Fruit fly (Drosophila melanogaster) whole organism, embryonic: ENCODE measurements around the gene CG34163.

Experiments
- CG10462 ChIP-seq: fragments of 200-800 bp; sonication (Bioruptor generic); optimal IDR thresholded peaks from 2 replicates; lab custom pipeline; 2016; ENCODE audit warnings: missing biosample characterization, missing genetic modification characterization
- CG11696 ChIP-seq: fragments of 200-800 bp; sonication (Bioruptor generic); IDR thresholded peaks from 2 replicates; pipeline ENCODE4 v1.3.6; 2022; ENCODE audit warnings: missing biosample characterization, missing genetic modification characterization
- CG14441 ChIP-seq: fragments of 200-800 bp; sonication (Bioruptor generic); IDR thresholded peaks from 2 replicates; pipeline ENCODE4 v1.3.6; 2022; ENCODE audit warnings: missing biosample characterization, missing genetic modification characterization
- CG15269 ChIP-seq: fragments of 200-800 bp; sonication (Bioruptor generic); optimal IDR thresholded peaks from 2 replicates; lab custom pipeline; 2018; ENCODE audit warnings: missing biosample characterization, mild to moderate bottlenecking, missing genetic modification characterization, moderate library complexity
- CG1603 ChIP-seq: fragments of 200-800 bp; sonication (Bioruptor generic); optimal IDR thresholded peaks from 2 replicates; lab custom pipeline; 2019; ENCODE audit warnings: missing biosample characterization, mild to moderate bottlenecking, missing genetic modification characterization, moderate library complexity
- CG2712 ChIP-seq: fragments of 200-800 bp; optimal IDR thresholded peaks from 3 replicates; lab custom pipeline; 2019; ENCODE audit warnings: missing biosample characterization, mild to moderate bottlenecking, missing genetic modification characterization, moderate library complexity
- CG31224 ChIP-seq: fragments of 200-800 bp; sonication (Bioruptor generic); IDR thresholded peaks from 2 replicates; pipeline ENCODE4 v1.3.6; 2022; ENCODE audit warnings: missing biosample characterization, missing genetic modification characterization
- CG3281 ChIP-seq: fragments of 200-800 bp; sonication (Bioruptor generic); optimal IDR thresholded peaks from 3 replicates; lab custom pipeline; 2017; ENCODE audit warnings: missing biosample characterization, mild to moderate bottlenecking, missing genetic modification characterization
- CG34376 ChIP-seq: fragments of 200-800 bp; sonication (Bioruptor generic); optimal IDR thresholded peaks from 2 replicates; lab custom pipeline; 2018; ENCODE audit warnings: missing biosample characterization, mild to moderate bottlenecking, missing genetic modification characterization
- CG5180 ChIP-seq: fragments of 200-800 bp; sonication (Bioruptor generic); optimal IDR thresholded peaks from 3 replicates; lab custom pipeline; 2017; ENCODE audit warnings: missing biosample characterization, missing genetic modification characterization, mild to moderate bottlenecking, moderate library complexity, missing genetic modification reagents
- CG6272 ChIP-seq: fragments of 200-800 bp; sonication (Bioruptor generic); IDR thresholded peaks from 2 replicates; pipeline ENCODE4 v1.3.6; 2022; ENCODE audit warnings: missing biosample characterization, missing genetic modification characterization
- CG7372 ChIP-seq: fragments of 200-800 bp; sonication (Bioruptor generic); IDR thresholded peaks from 2 replicates; pipeline ENCODE4 v1.3.6; 2022; ENCODE audit warnings: missing biosample characterization, missing genetic modification characterization
- CG9215 ChIP-seq: fragments of 200-800 bp; sonication (Bioruptor generic); IDR thresholded peaks from 2 replicates; pipeline ENCODE4 v1.3.6; 2022; ENCODE audit warnings: missing biosample characterization, missing genetic modification characterization
- CG9797 ChIP-seq: fragments of 200-800 bp; sonication (Bioruptor generic); optimal IDR thresholded peaks from 3 replicates; lab custom pipeline; 2018; ENCODE audit warnings: missing biosample characterization, mild to moderate bottlenecking, missing genetic modification characterization
- CTCF ChIP-seq: fragments of 200-800 bp; sonication (Bioruptor generic); optimal IDR thresholded peaks from 2 replicates; lab custom pipeline; 2017; ENCODE audit warnings: missing biosample characterization, mild to moderate bottlenecking, missing genetic modification characterization, moderate library complexity
- Chrac-16 ChIP-seq: fragments of 200-800 bp; sonication (Bioruptor generic); optimal IDR thresholded peaks from 3 replicates; lab custom pipeline; 2016; ENCODE audit warnings: missing biosample characterization, missing genetic modification characterization
- CrebB ChIP-seq: fragments of 200-800 bp; sonication (Bioruptor generic); optimal IDR thresholded peaks from 3 replicates; lab custom pipeline; 2018; ENCODE audit warnings: missing biosample characterization, mild to moderate bottlenecking, missing genetic modification characterization
- E2f1 ChIP-seq: fragments of 200-800 bp; sonication (Bioruptor generic); IDR thresholded peaks from 2 replicates; pipeline ENCODE4 v1.3.6; 2022; ENCODE audit warnings: missing biosample characterization, missing genetic modification characterization
- Hsf ChIP-seq: fragments of 200-800 bp; sonication (Bioruptor generic); optimal IDR thresholded peaks from 3 replicates; lab custom pipeline; 2016; ENCODE audit warnings: missing biosample characterization, missing genetic modification characterization
- MESR4 ChIP-seq: fragments of 200-800 bp; sonication (Bioruptor generic); optimal IDR thresholded peaks from 2 replicates; lab custom pipeline; 2018; ENCODE audit warnings: missing biosample characterization, mild to moderate bottlenecking, missing genetic modification characterization, moderate library complexity
- Nf-YA ChIP-seq: fragments of 200-800 bp; sonication (Bioruptor generic); IDR thresholded peaks from 2 replicates; pipeline ENCODE4 v1.3.6; 2022; ENCODE audit warnings: missing biosample characterization, missing genetic modification characterization
- Nf-YB ChIP-seq: fragments of 200-800 bp; sonication (Bioruptor generic); optimal IDR thresholded peaks from 3 replicates; lab custom pipeline; 2019; ENCODE audit warnings: missing biosample characterization, mild to moderate bottlenecking, missing genetic modification characterization, moderate library complexity
- Nf-YC ChIP-seq: fragments of 200-800 bp; optimal IDR thresholded peaks from 3 replicates; lab custom pipeline; 2019; ENCODE audit warnings: missing biosample characterization, mild to moderate bottlenecking, missing genetic modification characterization, moderate library complexity
- PHDP ChIP-seq: fragments of 200-800 bp; sonication (Bioruptor generic); optimal IDR thresholded peaks from 3 replicates; lab custom pipeline; 2018; ENCODE audit warnings: missing biosample characterization, mild to moderate bottlenecking, missing genetic modification characterization, moderate library complexity
- Pdp1 ChIP-seq, 2 experiments: fragments of 200-800 bp; sonication (Bioruptor generic); optimal IDR thresholded peaks; 3 replicates each; lab custom pipeline; 2016; ENCODE audit warnings: missing biosample characterization in 2 of 2, missing genetic modification characterization in 2 of 2, mild to moderate bottlenecking in 1 of 2, moderate library complexity in 1 of 2
- Ptx1 ChIP-seq: fragments of 200-800 bp; sonication (Bioruptor generic); IDR thresholded peaks from 2 replicates; pipeline ENCODE4 v1.3.6; 2022; ENCODE audit warnings: missing biosample characterization, missing genetic modification characterization
- Spps ChIP-seq: fragments of 200-800 bp; sonication (Bioruptor generic); optimal IDR thresholded peaks from 2 replicates; lab custom pipeline; 2018; ENCODE audit warnings: missing biosample characterization, mild to moderate bottlenecking, missing genetic modification characterization
- Vsx1 ChIP-seq: fragments of 200-800 bp; sonication (Bioruptor generic); optimal IDR thresholded peaks from 2 replicates; lab custom pipeline; 2017; ENCODE audit warnings: missing biosample characterization, mild to moderate bottlenecking, missing genetic modification characterization, missing genetic modification reagents
- ase ChIP-seq: fragments of 200-800 bp; sonication (Bioruptor generic); IDR thresholded peaks from 3 replicates; pipeline ENCODE4 v1.3.6; 2022; ENCODE audit warnings: missing biosample characterization, missing genetic modification characterization
- cad ChIP-seq: fragments of >200 bp; optimal IDR thresholded peaks from 2 replicates; lab custom pipeline; 2017; ENCODE audit warnings: missing biosample characterization, missing genetic modification characterization
- croc ChIP-seq: fragments of 200-800 bp; sonication (Bioruptor generic); conservative IDR thresholded peaks from 3 replicates; pipeline ENCODE4 v1.3.6; 2022; ENCODE audit warnings: missing biosample characterization, missing genetic modification characterization
- cwo ChIP-seq: fragments of 200-800 bp; sonication (Bioruptor generic); optimal IDR thresholded peaks from 3 replicates; lab custom pipeline; 2017; ENCODE audit warnings: missing biosample characterization, missing genetic modification characterization, mild to moderate bottlenecking, moderate library complexity, missing genetic modification reagents
- dmrt99B ChIP-seq: fragments of 200-800 bp; sonication (Bioruptor generic); optimal IDR thresholded peaks from 2 replicates; lab custom pipeline; 2018; ENCODE audit warnings: missing biosample characterization, mild to moderate bottlenecking, missing genetic modification characterization, moderate library complexity
- eve ChIP-seq, 2 experiments: fragments of >200 bp; optimal IDR thresholded peaks; 2 replicates each; lab custom pipeline; 2017; ENCODE audit warnings: missing biosample characterization in 2 of 2, missing genetic modification characterization in 2 of 2
- ewg ChIP-seq: fragments of 200-800 bp; sonication (Bioruptor generic); optimal IDR thresholded peaks from 3 replicates; lab custom pipeline; 2017; ENCODE audit warnings: mild to moderate bottlenecking, missing biosample characterization, missing genetic modification reagents, missing genetic modification characterization
- fd3F ChIP-seq: fragments of 200-800 bp; sonication (Bioruptor generic); optimal IDR thresholded peaks from 2 replicates; lab custom pipeline; 2018; ENCODE audit warnings: missing biosample characterization, mild to moderate bottlenecking, missing genetic modification characterization, moderate library complexity
- fd96Cb ChIP-seq: fragments of 200-800 bp; sonication (Bioruptor generic); optimal IDR thresholded peaks from 2 replicates; lab custom pipeline; 2018; ENCODE audit warnings: missing biosample characterization, mild to moderate bottlenecking, missing genetic modification characterization, moderate library complexity
- gfzf ChIP-seq: fragments of 200-800 bp; sonication (Bioruptor generic); optimal IDR thresholded peaks from 2 replicates; lab custom pipeline; 2016; ENCODE audit warnings: missing biosample characterization, mild to moderate bottlenecking, missing genetic modification characterization, moderate library complexity
- lola ChIP-seq, 3 experiments: fragments of >200 bp in 2 of 3; fragments of 200-800 bp in 1 of 3; sonication (Bioruptor generic) in 1 of 3; optimal IDR thresholded peaks; 2 replicates each; lab custom pipeline; 2017 to 2019; ENCODE audit warnings: missing biosample characterization in 3 of 3, missing genetic modification characterization in 3 of 3, mild to moderate bottlenecking in 1 of 3, moderate library complexity in 1 of 3
- nmo ChIP-seq: fragments of 200-800 bp; sonication (Bioruptor generic); optimal IDR thresholded peaks from 2 replicates; lab custom pipeline; 2018; ENCODE audit warnings: missing biosample characterization, mild to moderate bottlenecking, missing genetic modification characterization, moderate library complexity
- pan ChIP-seq, 4 experiments: fragments of >200 bp in 3 of 4; fragments of 200-800 bp in 1 of 4; sonication (Bioruptor generic) in 1 of 4; optimal IDR thresholded peaks in 3 of 4; IDR thresholded peaks in 1 of 4; 2 replicates each; pipeline versions ENCODE4 v1.3.6 to Lab custom; 2017 to 2022; ENCODE audit warnings: missing biosample characterization in 2 of 4, missing genetic modification characterization in 2 of 4, mixed read lengths in 1 of 4
- pita ChIP-seq: fragments of 200-800 bp; sonication (Bioruptor generic); optimal IDR thresholded peaks from 2 replicates; lab custom pipeline; 2017; ENCODE audit warnings: missing biosample characterization, mild to moderate bottlenecking, missing genetic modification characterization
- pnt ChIP-seq: fragments of 200-800 bp; sonication (Bioruptor generic); optimal IDR thresholded peaks from 3 replicates; lab custom pipeline; 2016; ENCODE audit warnings: missing biosample characterization, missing genetic modification characterization
- pzg ChIP-seq: fragments of 200-800 bp; sonication (Bioruptor generic); optimal IDR thresholded peaks from 3 replicates; lab custom pipeline; 2018; ENCODE audit warnings: missing biosample characterization, mild to moderate bottlenecking, missing genetic modification characterization, moderate library complexity
- slp2 ChIP-seq: fragments of 200-800 bp; sonication (Bioruptor generic); optimal IDR thresholded peaks from 2 replicates; lab custom pipeline; 2016; ENCODE audit warnings: missing biosample characterization, missing genetic modification characterization
- sob ChIP-seq: fragments of 200-800 bp; sonication (Bioruptor generic); IDR thresholded peaks from 2 replicates; pipeline ENCODE4 v1.3.6; 2022; ENCODE audit warnings: missing biosample characterization, missing genetic modification characterization
- stwl ChIP-seq: fragments of 200-800 bp; sonication (Bioruptor generic); optimal IDR thresholded peaks from 3 replicates; lab custom pipeline; 2018; ENCODE audit warnings: missing biosample characterization, mild to moderate bottlenecking, missing genetic modification characterization, moderate library complexity
- trh ChIP-seq: fragments of 200-800 bp; sonication (Bioruptor generic); optimal IDR thresholded peaks from 2 replicates; lab custom pipeline; 2016; ENCODE audit warnings: missing biosample characterization, missing genetic modification characterization
- vfl ChIP-seq: fragments of 200-800 bp; sonication (Bioruptor generic); optimal IDR thresholded peaks from 2 replicates; lab custom pipeline; 2016; ENCODE audit warnings: missing biosample characterization, missing genetic modification characterization
- zf30C ChIP-seq: fragments of 200-800 bp; sonication (Bioruptor generic); optimal IDR thresholded peaks from 3 replicates; lab custom pipeline; 2018; ENCODE audit warnings: missing biosample characterization, mild to moderate bottlenecking, missing genetic modification characterization
- zfh2 ChIP-seq: fragments of 200-800 bp; sonication (Bioruptor generic); optimal IDR thresholded peaks from 2 replicates; lab custom pipeline; 2016; ENCODE audit warnings: missing biosample characterization, missing genetic modification characterization

CG34163 gene

dm6 chr2L:12002051-12002450 lies 14.0 kb downstream of the CG34163 start, which contains the start of gene Hacd1 (continued):
- TF ChIP-seq CG34376 (GFP tag; lab: Kevin White, UChicago) (peak; percentile 27), lola (GFP tag; optimal IDR thresholded peaks at IDR 0.05; lab: Kevin White, UChicago) (no peak), pan (optimal IDR thresholded peaks at IDR 0.05; lab: Kevin White, UChicago) (no peak), pan (GFP tag; optimal IDR thresholded peaks at IDR 0.05 in 1 of 2, IDR thresholded peaks at IDR 0.05 in 1 of 2) (no peak), dmrt99B (tag; lab: Kevin White, UChicago) (no peak), CG1603 (no peak), CG5180 (GFP tag; lab: Kevin White, UChicago) (no peak), cwo (GFP tag; lab: Kevin White, UChicago) (no peak), CG31224 (no peak), CG9797 (GFP tag; lab: Kevin White, UChicago) (peak; percentile 62), cad (GFP tag; lab: Kevin White, UChicago) (no peak), Pdp1 (GFP tag; optimal IDR thresholded peaks at IDR 0.05; lab: Kevin White, UChicago) (peak in 1 of 2 experiments; percentile 53), CG7372 (GFP tag; lab: Robert Waterston, UW) (no peak), ewg (GFP tag; lab: Kevin White, UChicago) (no peak), eve (GFP tag; optimal IDR thresholded peaks at IDR 0.05; lab: Kevin White, UChicago) (no peak), CG2712 (peak; percentile 12), nmo (GFP tag; lab: Kevin White, UChicago) (no peak), ase (GFP tag; lab: Robert Waterston, UW) (no peak), MESR4 (GFP tag; lab: Kevin White, UChicago) (peak; percentile 74), pzg (GFP tag; lab: Kevin White, UChicago) (peak; percentile 10), trh (GFP tag; lab: Kevin White, UChicago) (no peak), CG6272 (GFP tag; lab: Robert Waterston, UW) (no peak), vfl (GFP tag; lab: Kevin White, UChicago) (no peak), slp2 (GFP tag; lab: Kevin White, UChicago) (no peak), Vsx1 (GFP tag; lab: Kevin White, UChicago) (no peak), zfh2 (GFP tag; lab: Kevin White, UChicago) (no peak), CG15269 (tag; lab: Kevin White, UChicago) (no peak), PHDP (no peak), pita (GFP tag; lab: Kevin White, UChicago) (no peak), CG9215 (GFP tag; lab: Robert Waterston, UW) (no peak), stwl (tag; lab: Kevin White, UChicago) (peak; percentile 19), croc (GFP tag; lab: Robert Waterston, UW) (no peak), fd3F (GFP tag; lab: Kevin White, UChicago) (no peak), pnt (GFP tag; lab: Kevin White, UChicago) (no peak), Nf-YB (GFP tag; lab: Kevin White, UChicago) (peak; percentile 68), CrebB (no peak), Nf-YA (GFP tag; lab: Robert Waterston, UW) (no peak), Nf-YC (tag; lab: Kevin White, UChicago) (peak; percentile 76), CTCF (GFP tag; lab: Kevin White, UChicago) (no peak), zf30C (GFP tag; lab: Kevin White, UChicago) (no peak), Spps (no peak), E2f1 (no peak), CG11696 (GFP tag; lab: Robert Waterston, UW) (no peak), Chrac-16 (no peak), CG14441 (no peak), sob (GFP tag; lab: Robert Waterston, UW) (no peak), fd96Cb (tag; lab: Kevin White, UChicago) (no peak), gfzf (peak; percentile 51), CG3281 (no peak), Hsf (GFP tag; lab: Kevin White, UChicago) (no peak), CG10462 (GFP tag; lab: Kevin White, UChicago) (no peak), Ptx1 (GFP tag; lab: Robert Waterston, UW) (no peak)
